Worm (Caenorhabditis elegans): ENCODE results near the gene ZK899.1.

Gene ZK899.1

DNA sequence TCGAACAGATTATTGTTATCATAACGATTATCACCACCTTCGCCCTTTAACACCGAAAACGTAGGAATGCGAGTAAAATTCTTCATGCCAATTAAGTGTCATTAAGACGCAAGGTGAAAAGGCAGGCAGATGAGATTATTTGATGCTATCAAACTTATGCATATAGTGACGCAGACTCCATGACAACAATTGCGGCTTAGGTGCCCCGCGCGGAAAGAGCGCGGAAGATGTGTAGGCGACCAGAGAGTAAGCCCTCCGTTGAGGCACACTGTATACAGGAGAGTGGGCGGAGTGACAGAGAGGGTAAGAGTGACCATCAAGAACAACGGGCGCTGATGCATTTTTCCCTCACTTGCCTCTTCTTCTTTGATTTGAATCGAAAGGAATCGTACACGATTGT is 48.2 kb downstream of the ZK899.1 start:
- TF ChIP-seq Y55F3AM.14 (GFP tag; optimal IDR thresholded peaks at IDR 0.05) (no peak), nhr-6 (tag; optimal IDR thresholded peaks at IDR 0.05) (no peak), blmp-1 (tag; optimal IDR thresholded peaks at IDR 0.05; ENCODE audit: insufficient read depth) (no peak), elt-3 (tag; optimal IDR thresholded peaks at IDR 0.05) (no peak), sma-9 (GFP tag; optimal IDR thresholded peaks at IDR 0.05) (no peak), sma-9 (tag; optimal IDR thresholded peaks at IDR 0.05) (no peak), ztf-1 (GFP tag; conservative IDR thresholded peaks at IDR 0.05) (no peak), lin-39 (tag; optimal IDR thresholded peaks at IDR 0.05) (no peak), crh-2 (tag; optimal IDR thresholded peaks at IDR 0.05) (no peak), nhr-11 (tag; optimal IDR thresholded peaks at IDR 0.05) (no peak), nhr-77 (tag; optimal IDR thresholded peaks at IDR 0.05) (no peak), lsy-2 (tag; optimal IDR thresholded peaks at IDR 0.05) (no peak), egl-27 (tag; optimal IDR thresholded peaks at IDR 0.05) (no peak), alr-1 (tag; optimal IDR thresholded peaks at IDR 0.05) (no peak), nhr-10 (tag; optimal IDR thresholded peaks at IDR 0.05) (no peak), fos-1 (tag; optimal IDR thresholded peaks at IDR 0.05) (no peak), nhr-21 (tag; optimal IDR thresholded peaks at IDR 0.05) (no peak), dmd-4 (tag; optimal IDR thresholded peaks at IDR 0.05) (no peak), snpc-4 (tag; optimal IDR thresholded peaks at IDR 0.05) (no peak)
